Fruit fly (Drosophila melanogaster) whole organism, embryonic: ENCODE results near the gene Wdr62.

Source experiments
- Asciz ChIP-seq: fragments of 200-800 bp; sonication (Bioruptor generic); optimal IDR thresholded peaks from 2 replicates; lab custom pipeline; 2017; ENCODE audit warnings: missing biosample characterization, mild to moderate bottlenecking, missing genetic modification characterization, missing genetic modification reagents
- Awh ChIP-seq: fragments of 200-800 bp; sonication (Bioruptor generic); IDR thresholded peaks from 2 replicates; pipeline ENCODE4, ENCODE4 v1.3.6; 2022; ENCODE audit warnings: missing biosample characterization, missing genetic modification characterization
- B-H1 ChIP-seq: fragments of 200-800 bp; sonication (Bioruptor generic); IDR thresholded peaks from 3 replicates; pipeline ENCODE4 v1.3.6; 2022; ENCODE audit warnings: missing biosample characterization, missing genetic modification characterization
- CG1024 ChIP-seq: fragments of 200-800 bp; sonication (Bioruptor generic); IDR thresholded peaks from 2 replicates; pipeline ENCODE4 v1.3.6; 2022; ENCODE audit warnings: missing biosample characterization, missing genetic modification characterization
- CG10267 ChIP-seq: fragments of 200-800 bp; sonication (Bioruptor generic); optimal IDR thresholded peaks from 2 replicates; lab custom pipeline; 2018; ENCODE audit warnings: missing biosample characterization, mild to moderate bottlenecking, missing genetic modification characterization, moderate library complexity
- CG10366 ChIP-seq: fragments of 200-800 bp; sonication (Bioruptor generic); IDR thresholded peaks from 2 replicates; pipeline ENCODE4 v1.3.6; 2022; ENCODE audit warnings: missing biosample characterization, missing genetic modification characterization
- CG11504 ChIP-seq: fragments of 200-800 bp; sonication (Bioruptor generic); optimal IDR thresholded peaks from 3 replicates; lab custom pipeline; 2019; ENCODE audit warnings: missing biosample characterization, mild to moderate bottlenecking, missing genetic modification characterization, moderate library complexity
- CG12391 ChIP-seq: fragments of 200-800 bp; sonication (Bioruptor generic); optimal IDR thresholded peaks from 3 replicates; lab custom pipeline; 2018; ENCODE audit warnings: missing biosample characterization, mild to moderate bottlenecking, missing genetic modification characterization, moderate library complexity
- CG13123 ChIP-seq: fragments of 200-800 bp; sonication (Bioruptor generic); optimal IDR thresholded peaks from 2 replicates; lab custom pipeline; 2016; ENCODE audit warnings: missing biosample characterization, missing genetic modification characterization
- CG14667 ChIP-seq: fragments of 200-800 bp; sonication (Bioruptor generic); IDR thresholded peaks from 2 replicates; pipeline ENCODE4 v1.3.6; 2022; ENCODE audit warnings: missing biosample characterization, missing genetic modification characterization
- CG15269 ChIP-seq: fragments of 200-800 bp; sonication (Bioruptor generic); optimal IDR thresholded peaks from 2 replicates; lab custom pipeline; 2018; ENCODE audit warnings: missing biosample characterization, mild to moderate bottlenecking, missing genetic modification characterization, moderate library complexity
- CG1603 ChIP-seq: fragments of 200-800 bp; sonication (Bioruptor generic); optimal IDR thresholded peaks from 2 replicates; lab custom pipeline; 2019; ENCODE audit warnings: missing biosample characterization, mild to moderate bottlenecking, missing genetic modification characterization, moderate library complexity
- CG17328 ChIP-seq: fragments of 200-800 bp; sonication (Bioruptor generic); IDR thresholded peaks from 2 replicates; pipeline ENCODE4 v1.3.6; 2022; ENCODE audit warnings: missing biosample characterization, missing genetic modification characterization
- CG18262 ChIP-seq: fragments of 200-800 bp; optimal IDR thresholded peaks from 3 replicates; lab custom pipeline; 2019; ENCODE audit warnings: missing biosample characterization, mild to moderate bottlenecking, missing genetic modification characterization, moderate library complexity
- CG2116 ChIP-seq: fragments of 200-800 bp; sonication (Bioruptor generic); optimal IDR thresholded peaks from 3 replicates; lab custom pipeline; 2018; ENCODE audit warnings: missing biosample characterization, mild to moderate bottlenecking, missing genetic modification characterization
- CG2120 ChIP-seq: fragments of 200-800 bp; sonication (Bioruptor generic); optimal IDR thresholded peaks from 3 replicates; lab custom pipeline; 2016; ENCODE audit warnings: missing biosample characterization, missing genetic modification characterization
- CG2712 ChIP-seq: fragments of 200-800 bp; optimal IDR thresholded peaks from 3 replicates; lab custom pipeline; 2019; ENCODE audit warnings: missing biosample characterization, mild to moderate bottlenecking, missing genetic modification characterization, moderate library complexity
- CG4424 ChIP-seq: fragments of 200-800 bp; sonication (Bioruptor generic); optimal IDR thresholded peaks from 3 replicates; lab custom pipeline; 2016; ENCODE audit warnings: missing biosample characterization, missing genetic modification characterization
- CG7928 ChIP-seq: fragments of 200-800 bp; sonication (Bioruptor generic); optimal IDR thresholded peaks from 2 replicates; lab custom pipeline; 2017; ENCODE audit warnings: missing biosample characterization, mild to moderate bottlenecking, missing genetic modification characterization
- CG9797 ChIP-seq: fragments of 200-800 bp; sonication (Bioruptor generic); optimal IDR thresholded peaks from 3 replicates; lab custom pipeline; 2018; ENCODE audit warnings: missing biosample characterization, mild to moderate bottlenecking, missing genetic modification characterization
- Hr51 ChIP-seq, 2 experiments: fragments of 200-800 bp; sonication (Bioruptor generic); optimal IDR thresholded peaks; 2 replicates in 1 of 2; 3 replicates in 1 of 2; lab custom pipeline; 2016 to 2018; ENCODE audit warnings: missing biosample characterization in 2 of 2, missing genetic modification characterization in 2 of 2, mild to moderate bottlenecking in 1 of 2, moderate library complexity in 1 of 2
- Lim3 ChIP-seq: fragments of 200-800 bp; sonication (Bioruptor generic); IDR thresholded peaks from 2 replicates; pipeline ENCODE4 v1.3.6; 2022; ENCODE audit warnings: missing biosample characterization, missing genetic modification characterization
- Lpt ChIP-seq: fragments of >200 bp; optimal IDR thresholded peaks from 2 replicates; lab custom pipeline; 2018; ENCODE audit warnings: missing biosample characterization, missing genetic modification characterization
- Mes4 ChIP-seq: fragments of 200-800 bp; sonication (Bioruptor generic); optimal IDR thresholded peaks from 2 replicates; lab custom pipeline; 2016; ENCODE audit warnings: missing biosample characterization, missing genetic modification characterization
- Ptx1 ChIP-seq: fragments of 200-800 bp; sonication (Bioruptor generic); IDR thresholded peaks from 2 replicates; pipeline ENCODE4 v1.3.6; 2022; ENCODE audit warnings: missing biosample characterization, missing genetic modification characterization
- Spps ChIP-seq: fragments of 200-800 bp; sonication (Bioruptor generic); optimal IDR thresholded peaks from 2 replicates; lab custom pipeline; 2018; ENCODE audit warnings: missing biosample characterization, mild to moderate bottlenecking, missing genetic modification characterization
- Sry-β ChIP-seq: fragments of 200-800 bp; sonication (Bioruptor generic); optimal IDR thresholded peaks from 2 replicates; lab custom pipeline; 2018; ENCODE audit warnings: missing biosample characterization, mild to moderate bottlenecking, missing genetic modification characterization, moderate library complexity
- az2 ChIP-seq: fragments of 200-800 bp; sonication (Bioruptor generic); optimal IDR thresholded peaks from 3 replicates; lab custom pipeline; 2016; ENCODE audit warnings: missing biosample characterization, missing genetic modification characterization
- chn ChIP-seq: fragments of 200-800 bp; sonication (Bioruptor generic); optimal IDR thresholded peaks from 2 replicates; lab custom pipeline; 2016; ENCODE audit warnings: missing biosample characterization, missing genetic modification characterization
- ci ChIP-seq: fragments of 200-800 bp; sonication (Bioruptor generic); IDR thresholded peaks from 3 replicates; pipeline ENCODE4 v1.3.6; 2022; ENCODE audit warnings: missing biosample characterization, missing genetic modification characterization
- dysf ChIP-seq: fragments of 200-800 bp; sonication (Bioruptor generic); IDR thresholded peaks from 3 replicates; pipeline ENCODE4 v1.3.6; 2022; ENCODE audit warnings: missing biosample characterization, missing genetic modification characterization
- en ChIP-seq: fragments of 200-800 bp; sonication (Bioruptor generic); optimal IDR thresholded peaks from 2 replicates; lab custom pipeline; 2016; ENCODE audit warnings: missing biosample characterization, missing genetic modification characterization
- fd96Cb ChIP-seq: fragments of 200-800 bp; sonication (Bioruptor generic); optimal IDR thresholded peaks from 2 replicates; lab custom pipeline; 2018; ENCODE audit warnings: missing biosample characterization, mild to moderate bottlenecking, missing genetic modification characterization, moderate library complexity
- lab ChIP-seq: fragments of 200-800 bp; sonication (Bioruptor generic); optimal IDR thresholded peaks from 3 replicates; lab custom pipeline; 2017; ENCODE audit warnings: missing biosample characterization, missing genetic modification characterization, mild to moderate bottlenecking, moderate library complexity, missing genetic modification reagents
- nmo ChIP-seq: fragments of 200-800 bp; sonication (Bioruptor generic); optimal IDR thresholded peaks from 2 replicates; lab custom pipeline; 2018; ENCODE audit warnings: missing biosample characterization, mild to moderate bottlenecking, missing genetic modification characterization, moderate library complexity
- otp ChIP-seq: fragments of 200-800 bp; sonication (Bioruptor generic); IDR thresholded peaks from 3 replicates; pipeline ENCODE4, ENCODE4 v1.3.6; 2022; ENCODE audit warnings: missing biosample characterization, missing genetic modification characterization
- p53 ChIP-seq: fragments of 200-800 bp; sonication (Bioruptor generic); optimal IDR thresholded peaks from 2 replicates; lab custom pipeline; 2016; ENCODE audit warnings: missing biosample characterization, missing genetic modification characterization
- pnt ChIP-seq: fragments of 200-800 bp; sonication (Bioruptor generic); optimal IDR thresholded peaks from 3 replicates; lab custom pipeline; 2016; ENCODE audit warnings: missing biosample characterization, missing genetic modification characterization
- prd ChIP-seq, 3 experiments: fragments of >200 bp in 2 of 3; fragments of 200-800 bp in 1 of 3; sonication (Bioruptor generic) in 1 of 3; optimal IDR thresholded peaks in 2 of 3; IDR thresholded peaks in 1 of 3; 2 replicates in 2 of 3; 3 replicates in 1 of 3; pipeline versions ENCODE4 v1.3.6 to Lab custom; 2017 to 2022; ENCODE audit warnings: missing biosample characterization in 1 of 3, missing genetic modification characterization in 1 of 3
- pum ChIP-seq: fragments of 200-800 bp; sonication (Bioruptor generic); optimal IDR thresholded peaks from 2 replicates; lab custom pipeline; 2016; ENCODE audit warnings: missing biosample characterization, missing genetic modification characterization
- row ChIP-seq: fragments of 200-800 bp; sonication (Bioruptor generic); IDR thresholded peaks from 3 replicates; pipeline ENCODE4 v1.3.6; 2022; ENCODE audit warnings: missing biosample characterization, missing genetic modification characterization
- sd ChIP-seq: fragments of 200-800 bp; sonication (Bioruptor generic); optimal IDR thresholded peaks from 3 replicates; lab custom pipeline; 2018; ENCODE audit warnings: missing biosample characterization, mild to moderate bottlenecking, missing genetic modification characterization, moderate library complexity
- sima ChIP-seq: fragments of 200-800 bp; sonication (Bioruptor generic); optimal IDR thresholded peaks from 2 replicates; lab custom pipeline; 2016; ENCODE audit warnings: missing biosample characterization, missing genetic modification characterization
- stc ChIP-seq: fragments of 200-800 bp; sonication (Bioruptor generic); IDR thresholded peaks from 2 replicates; pipeline ENCODE4 v1.3.6; 2022; ENCODE audit warnings: missing biosample characterization, missing genetic modification characterization
- tin ChIP-seq: fragments of 200-800 bp; sonication (Bioruptor generic); optimal IDR thresholded peaks from 3 replicates; lab custom pipeline; 2016; ENCODE audit warnings: missing biosample characterization, missing genetic modification characterization
- tna ChIP-seq: fragments of 200-800 bp; sonication (Bioruptor generic); IDR thresholded peaks from 2 replicates; pipeline ENCODE4 v1.3.6; 2022; ENCODE audit warnings: missing biosample characterization, missing genetic modification characterization; ENCODE audit not compliant: partially characterized antibody
- trem ChIP-seq: fragments of 200-800 bp; optimal IDR thresholded peaks from 3 replicates; lab custom pipeline; 2019; ENCODE audit warnings: missing biosample characterization, mild to moderate bottlenecking, missing genetic modification characterization, moderate library complexity
- vfl ChIP-seq: fragments of 200-800 bp; sonication (Bioruptor generic); optimal IDR thresholded peaks from 2 replicates; lab custom pipeline; 2016; ENCODE audit warnings: missing biosample characterization, missing genetic modification characterization

Wdr62 gene

DNA sequence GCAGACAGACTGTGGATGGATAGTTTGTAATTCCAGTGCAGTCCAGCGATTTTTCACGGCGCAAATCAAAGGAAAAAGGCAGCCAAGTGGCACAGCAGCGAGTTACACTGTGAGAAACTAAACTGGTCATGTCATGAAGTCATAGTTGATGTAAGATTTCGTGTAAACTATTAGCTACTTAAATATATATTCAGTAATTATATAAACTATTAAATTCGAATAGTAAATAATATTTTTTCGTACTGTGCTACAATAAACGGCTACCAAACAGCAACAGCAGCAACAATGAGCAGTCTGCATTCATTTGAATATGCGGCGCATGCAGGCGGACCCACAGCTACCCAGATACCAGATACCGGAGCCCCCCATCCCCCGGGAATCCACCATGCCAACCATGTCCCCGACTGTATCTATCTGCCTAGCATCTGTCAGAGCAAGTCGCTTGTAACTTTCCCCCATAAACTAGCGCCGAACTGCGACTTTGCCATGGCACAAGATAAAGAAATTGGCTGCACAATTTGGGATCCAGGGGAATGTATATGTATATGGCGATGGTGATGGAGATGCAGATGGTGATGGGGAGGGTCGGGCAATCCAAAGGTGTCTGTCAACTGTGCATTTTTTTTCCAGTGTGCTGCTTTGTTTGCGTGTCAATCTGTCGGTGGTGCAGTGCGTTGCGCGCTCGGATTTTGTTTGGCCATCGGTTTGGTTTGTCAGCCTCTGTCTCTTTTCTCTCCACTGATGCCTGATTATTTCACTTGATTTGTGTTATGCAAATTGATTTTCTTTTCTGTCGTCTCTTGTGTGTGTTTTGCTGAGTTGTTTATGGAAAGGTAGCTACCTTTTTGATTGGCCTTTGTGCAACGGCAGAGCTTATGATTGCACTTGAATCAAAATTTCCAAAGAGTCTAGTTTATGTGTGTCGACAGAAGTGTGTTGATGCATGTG lies 41.8 kb downstream of the Wdr62 start:
- TF ChIP-seq dysf (GFP tag; lab: Robert Waterston, UW): peak; percentile 31; the same call in 1 of the 3 replicates
- no peak for TF ChIP-seq Mes4 (GFP tag; lab: Kevin White, UChicago)
- TF ChIP-seq pnt (GFP tag; lab: Kevin White, UChicago): no peak
- no peak for TF ChIP-seq Lpt
- TF ChIP-seq CG10267 (tag; lab: Kevin White, UChicago): peak; percentile 17
- no peak for TF ChIP-seq pum
- no peak for TF ChIP-seq chn (GFP tag; lab: Kevin White, UChicago)
- peak; percentile 41 for TF ChIP-seq CG18262
- TF ChIP-seq tin (GFP tag; lab: Kevin White, UChicago): peak; percentile 6
- TF ChIP-seq Lim3 (GFP tag; lab: Robert Waterston, UW): no peak
- no peak for TF ChIP-seq Spps
- TF ChIP-seq stc: peak; percentile 48; the same call in 1 of the 2 replicates
- TF ChIP-seq fd96Cb: peak; percentile 35
- peak; percentile 83 for TF ChIP-seq ci (GFP tag; lab: Robert Waterston, UW)
- TF ChIP-seq B-H1 (GFP tag; lab: Robert Waterston, UW): peak; percentile 12; the same call in 1 of the 3 replicates
- no peak for TF ChIP-seq tna (GFP tag; lab: Robert Waterston, UW)
- TF ChIP-seq prd (optimal IDR thresholded peaks at IDR 0.05; lab: Kevin White, UChicago): no peak
- peak; percentile 4; the same call in 1 of the 3 replicates for TF ChIP-seq prd (GFP tag; IDR thresholded peaks at IDR 0.05; lab: Robert Waterston, UW)
- TF ChIP-seq en (GFP tag; lab: Kevin White, UChicago): no peak
- TF ChIP-seq CG17328 (GFP tag; lab: Robert Waterston, UW): 0 out of 2 replicates have a peak, but pooled peaks have one; percentile 40
- peak; percentile 3 for TF ChIP-seq CG15269
- TF ChIP-seq az2 (GFP tag; lab: Kevin White, UChicago): peak; percentile 33
- TF ChIP-seq sd (tag; lab: Kevin White, UChicago): peak; percentile 18
- TF ChIP-seq lab (GFP tag; lab: Kevin White, UChicago): peak; percentile 31
- peak; percentile 37; the same call in 1 of the 2 replicates for TF ChIP-seq CG1024 (GFP tag; lab: Robert Waterston, UW)
- TF ChIP-seq p53 (GFP tag; lab: Kevin White, UChicago): no peak
- TF ChIP-seq Asciz (GFP tag; lab: Kevin White, UChicago): peak; percentile 4
- peak; percentile 37; the same call in 1 of the 2 replicates for TF ChIP-seq Ptx1 (GFP tag; lab: Robert Waterston, UW)
- peak; percentile 53 for TF ChIP-seq CG1603 (tag; lab: Kevin White, UChicago)
- TF ChIP-seq CG11504 (tag; lab: Kevin White, UChicago): peak; percentile 41
- no peak for TF ChIP-seq vfl (GFP tag; lab: Kevin White, UChicago)
- TF ChIP-seq CG13123: no peak
- TF ChIP-seq otp: no peak
- peak; percentile 55 for TF ChIP-seq CG4424
- no peak for TF ChIP-seq sima (GFP tag; lab: Kevin White, UChicago)
- no peak for TF ChIP-seq CG7928
- TF ChIP-seq CG10366 (GFP tag; lab: Robert Waterston, UW): 0 out of 2 replicates have a peak, but pooled peaks have one; percentile 11
- no peak for TF ChIP-seq CG9797 (GFP tag; lab: Kevin White, UChicago)
- TF ChIP-seq row: peak; percentile 49; the same call in 2 of the 3 replicates
- TF ChIP-seq CG14667 (GFP tag; lab: Robert Waterston, UW): no peak
- TF ChIP-seq CG2116 (GFP tag; lab: Kevin White, UChicago): no peak
- TF ChIP-seq Sry-β (GFP tag; lab: Kevin White, UChicago): no peak
- peak; percentile 31 for TF ChIP-seq CG12391
- peak; percentile 66 for TF ChIP-seq Awh
- no peak for TF ChIP-seq nmo
- TF ChIP-seq Hr51 (GFP tag; optimal IDR thresholded peaks at IDR 0.05; lab: Kevin White, UChicago): peak in 1 of 2 experiments; percentile 9
- TF ChIP-seq CG2712 (tag; lab: Kevin White, UChicago): peak; percentile 56
- peak; percentile 31 for TF ChIP-seq trem (tag; lab: Kevin White, UChicago)
- no peak for TF ChIP-seq CG2120 (GFP tag; lab: Kevin White, UChicago)
